Worm (Caenorhabditis elegans) whole organism, late embryonic: Measurements from ENCODE around the gene T26A5.2.

Source experiments
- C08G9.2 ChIP-seq: sonication (generic microtip); optimal IDR thresholded peaks from 2 replicates; lab custom pipeline; 2016; ENCODE audit warnings: mild to moderate bottlenecking, missing genetic modification characterization, moderate library complexity, missing compliant biosample characterization
- K09A11.1 ChIP-seq: sonication (generic microtip); optimal IDR thresholded peaks from 2 replicates; lab custom pipeline; 2017; ENCODE audit warnings: antibody characterized with exemption, mild to moderate bottlenecking, missing genetic modification characterization, missing compliant biosample characterization; ENCODE audit not compliant: insufficient read depth
- T23F11.4 ChIP-seq: fragments of 200-800 bp; sonication (Bioruptor generic); optimal IDR thresholded peaks from 2 replicates; lab custom pipeline; 2018; ENCODE audit warnings: mild to moderate bottlenecking, missing genetic modification characterization, missing compliant biosample characterization
- ahr-1 ChIP-seq: sonication (generic microtip); optimal IDR thresholded peaks from 2 replicates; lab custom pipeline; 2016; ENCODE audit warnings: missing genetic modification characterization, missing compliant biosample characterization
- ama-1 ChIP-seq: fragments of 150-350 bp; optimal IDR thresholded peaks from 2 replicates; lab custom pipeline; 2014
- ceh-19 ChIP-seq: fragments of 200-800 bp; sonication (Bioruptor generic); optimal IDR thresholded peaks from 2 replicates; lab custom pipeline; 2018; ENCODE audit warnings: mild to moderate bottlenecking, missing genetic modification characterization, missing compliant biosample characterization
- ceh-2 ChIP-seq: sonication (generic microtip); optimal IDR thresholded peaks from 2 replicates; lab custom pipeline; 2016; ENCODE audit warnings: missing genotype, missing genetic modification characterization, missing compliant biosample characterization
- ceh-22 ChIP-seq: sonication (generic microtip); optimal IDR thresholded peaks from 2 replicates; lab custom pipeline; 2017; ENCODE audit warnings: missing biosample characterization, missing genetic modification characterization
- ceh-24 ChIP-seq: sonication (generic microtip); optimal IDR thresholded peaks from 2 replicates; lab custom pipeline; 2016; ENCODE audit warnings: mild to moderate bottlenecking, missing genetic modification characterization, missing compliant biosample characterization
- ceh-30 ChIP-seq: fragments of 150-350 bp; optimal IDR thresholded peaks from 2 replicates; lab custom pipeline; 2014; ENCODE audit warnings: missing biosample characterization, missing genetic modification characterization
- ceh-45 ChIP-seq: fragments of 200-800 bp; sonication (Bioruptor generic); IDR thresholded peaks from 2 replicates; pipeline ENCODE4 v1.3.6; 2022; ENCODE audit warnings: missing genetic modification reagents, missing genetic modification characterization, missing compliant biosample characterization
- ceh-48 ChIP-seq: sonication (generic microtip); optimal IDR thresholded peaks from 2 replicates; lab custom pipeline; 2016; ENCODE audit warnings: missing genetic modification characterization, inconsistent platforms, missing compliant biosample characterization
- ceh-6 ChIP-seq: fragments of 200-800 bp; sonication (Bioruptor generic); optimal IDR thresholded peaks from 2 replicates; lab custom pipeline; 2018; ENCODE audit warnings: mild to moderate bottlenecking, missing genetic modification characterization, missing compliant biosample characterization
- ceh-9 ChIP-seq: sonication (generic microtip); optimal IDR thresholded peaks from 2 replicates; lab custom pipeline; 2016; ENCODE audit warnings: mild to moderate bottlenecking, missing genetic modification characterization, inconsistent platforms, missing compliant biosample characterization
- che-1 ChIP-seq: sonication (generic microtip); optimal IDR thresholded peaks from 2 replicates; lab custom pipeline; 2016; ENCODE audit warnings: mild to moderate bottlenecking, missing genetic modification characterization, missing compliant biosample characterization
- elt-2 ChIP-seq: sonication (generic microtip); optimal IDR thresholded peaks from 2 replicates; lab custom pipeline; 2016; ENCODE audit warnings: missing genetic modification reagents, missing genetic modification characterization, missing compliant biosample characterization
- ets-4 ChIP-seq: sonication (generic microtip); optimal IDR thresholded peaks from 2 replicates; lab custom pipeline; 2016; ENCODE audit warnings: missing genetic modification characterization, missing compliant biosample characterization
- eyg-1 ChIP-seq: sonication (generic microtip); optimal IDR thresholded peaks from 2 replicates; lab custom pipeline; 2016; ENCODE audit warnings: missing genotype, missing genetic modification characterization, missing compliant biosample characterization
- fkh-10 ChIP-seq: fragments of 150-350 bp; optimal IDR thresholded peaks from 2 replicates; lab custom pipeline; 2014; ENCODE audit warnings: missing biosample characterization, missing genetic modification reagents, missing genetic modification characterization
- gmeb-2 ChIP-seq: sonication (generic microtip); optimal IDR thresholded peaks from 2 replicates; lab custom pipeline; 2016; ENCODE audit warnings: missing genetic modification characterization, inconsistent platforms, missing compliant biosample characterization
- hlh-13 ChIP-seq: fragments of 200-800 bp; sonication (Bioruptor generic); optimal IDR thresholded peaks from 2 replicates; lab custom pipeline; 2018; ENCODE audit warnings: mild to moderate bottlenecking, missing genetic modification characterization, missing compliant biosample characterization
- hlh-6 ChIP-seq: sonication (generic microtip); optimal IDR thresholded peaks from 2 replicates; lab custom pipeline; 2016; ENCODE audit warnings: missing genotype, missing genetic modification characterization, missing compliant biosample characterization
- hlh-8 ChIP-seq: sonication (generic microtip); optimal IDR thresholded peaks from 2 replicates; lab custom pipeline; 2016; ENCODE audit warnings: missing genotype, missing genetic modification characterization, missing compliant biosample characterization
- lim-6 ChIP-seq: sonication (generic microtip); optimal IDR thresholded peaks from 2 replicates; lab custom pipeline; 2016; ENCODE audit warnings: missing genetic modification characterization, missing compliant biosample characterization
- lin-11 ChIP-seq: fragments of 200-800 bp; sonication (Bioruptor generic); optimal IDR thresholded peaks from 2 replicates; lab custom pipeline; 2018; ENCODE audit warnings: mild to moderate bottlenecking, missing genetic modification characterization, missing compliant biosample characterization
- madf-2 ChIP-seq: sonication (generic microtip); optimal IDR thresholded peaks from 2 replicates; lab custom pipeline; 2017; ENCODE audit warnings: missing genetic modification characterization, missing compliant biosample characterization
- nfya-1 ChIP-seq: sonication (generic microtip); optimal IDR thresholded peaks from 2 replicates; lab custom pipeline; 2017; ENCODE audit warnings: missing genetic modification characterization, mild to moderate bottlenecking, missing compliant biosample characterization, antibody characterized with exemption, moderate library complexity
- nhr-11 ChIP-seq: fragments of 150-350 bp; optimal IDR thresholded peaks from 2 replicates; lab custom pipeline; 2014; ENCODE audit warnings: missing biosample characterization, missing genetic modification characterization
- nhr-232 ChIP-seq: sonication (generic microtip); optimal IDR thresholded peaks from 2 replicates; lab custom pipeline; 2016; ENCODE audit warnings: missing genetic modification characterization, missing compliant biosample characterization
- npax-4 ChIP-seq: sonication (generic microtip); optimal IDR thresholded peaks from 2 replicates; lab custom pipeline; 2016; ENCODE audit warnings: missing genetic modification characterization, missing compliant biosample characterization
- pat-9 ChIP-seq: fragments of 200-800 bp; sonication (Bioruptor generic); optimal IDR thresholded peaks from 2 replicates; lab custom pipeline; 2018; ENCODE audit warnings: mild to moderate bottlenecking, missing genetic modification characterization, moderate library complexity, missing compliant biosample characterization
- pax-1 ChIP-seq: fragments of 150-350 bp; optimal IDR thresholded peaks from 2 replicates; lab custom pipeline; 2014; ENCODE audit warnings: missing biosample characterization, missing genetic modification characterization
- pha-2 ChIP-seq: sonication (generic microtip); optimal IDR thresholded peaks from 2 replicates; lab custom pipeline; 2017; ENCODE audit warnings: mild to moderate bottlenecking, missing genetic modification characterization, missing compliant biosample characterization
- pqm-1 ChIP-seq: sonication (generic microtip); optimal IDR thresholded peaks from 2 replicates; lab custom pipeline; 2016; ENCODE audit warnings: missing genetic modification characterization, missing compliant biosample characterization
- pros-1 ChIP-seq: fragments of 150-350 bp; optimal IDR thresholded peaks from 2 replicates; lab custom pipeline; 2014; ENCODE audit warnings: missing biosample characterization, missing genetic modification reagents, missing genetic modification characterization
- sdc-2 ChIP-seq: sonication (generic microtip); optimal IDR thresholded peaks from 2 replicates; lab custom pipeline; 2016; ENCODE audit warnings: missing genotype, missing genetic modification characterization, missing compliant biosample characterization
- sox-4 ChIP-seq: sonication (generic microtip); optimal IDR thresholded peaks from 2 replicates; lab custom pipeline; 2017; ENCODE audit warnings: mild to moderate bottlenecking, missing genetic modification characterization, inconsistent platforms, missing compliant biosample characterization
- tbx-2 ChIP-seq: sonication (generic microtip); optimal IDR thresholded peaks from 2 replicates; lab custom pipeline; 2016; ENCODE audit warnings: missing genetic modification characterization, missing compliant biosample characterization
- tbx-7 ChIP-seq: sonication (generic microtip); optimal IDR thresholded peaks from 2 replicates; lab custom pipeline; 2016; ENCODE audit warnings: missing genotype, missing genetic modification characterization, missing compliant biosample characterization
- ttx-3 ChIP-seq: sonication (generic microtip); optimal IDR thresholded peaks from 2 replicates; lab custom pipeline; 2016; ENCODE audit warnings: missing genetic modification reagents, missing genetic modification characterization, missing compliant biosample characterization
- unc-3 ChIP-seq, 2 experiments: fragments of 200-800 bp in 1 of 2; sonication (Bioruptor generic) in 1 of 2; sonication (generic microtip) in 1 of 2; conservative IDR thresholded peaks in 1 of 2; optimal IDR thresholded peaks in 1 of 2; 2 replicates each; pipeline versions ENCODE4 v1.3.6 to Lab custom; 2016 to 2022; ENCODE audit warnings: missing compliant biosample characterization in 2 of 2, missing genetic modification characterization in 2 of 2, missing genetic modification reagents in 1 of 2
- unc-55 ChIP-seq: sonication (generic microtip); optimal IDR thresholded peaks from 2 replicates; lab custom pipeline; 2017; ENCODE audit warnings: missing biosample characterization, missing genetic modification reagents, missing genetic modification characterization
- unc-86 ChIP-seq: sonication (generic microtip); optimal IDR thresholded peaks from 2 replicates; lab custom pipeline; 2016; ENCODE audit warnings: missing genetic modification characterization, missing compliant biosample characterization

T26A5.2 gene

ce11 chrIII:6453665-6454064, 13.4 kb upstream of the T26A5.2 start (continued):
- TF ChIP-seq ceh-2 (tag; lab: Kevin White, UChicago) = peak; percentile 45
- TF ChIP-seq hlh-13 (GFP tag; lab: Kevin White, UChicago) = peak; percentile 51
- peak; percentile 26 for TF ChIP-seq lim-6 (tag; lab: Kevin White, UChicago)
- no peak for TF ChIP-seq nhr-11
- TF ChIP-seq tbx-7 (tag; lab: Kevin White, UChicago) = no peak
- peak; percentile 37 for TF ChIP-seq ceh-30 (tag; lab: Kevin White, UChicago)
- TF ChIP-seq fkh-10 (GFP tag; lab: Kevin White, UChicago) = no peak
- peak; percentile 77 for TF ChIP-seq ceh-19 (GFP tag; lab: Kevin White, UChicago)
- peak; percentile 41 for TF ChIP-seq madf-2 (tag; lab: Kevin White, UChicago)
- peak; percentile 28 for TF ChIP-seq nhr-232 (tag; lab: Kevin White, UChicago)
- peak; percentile 22 for TF ChIP-seq che-1
- peak; percentile 11 for TF ChIP-seq hlh-8 (tag; lab: Kevin White, UChicago)
- peak; percentile 8 for TF ChIP-seq ceh-48 (tag; lab: Kevin White, UChicago)
- TF ChIP-seq tbx-2 (tag; lab: Kevin White, UChicago) = peak; percentile 78
- peak; percentile 60 for TF ChIP-seq sox-4 (tag; lab: Kevin White, UChicago)
- peak; percentile 14 for TF ChIP-seq pros-1
- TF ChIP-seq unc-86 (tag; lab: Kevin White, UChicago) = peak; percentile 31
- TF ChIP-seq ama-1 (lab: Kevin White, UChicago) = no peak
- TF ChIP-seq pat-9 (tag; lab: Kevin White, UChicago) = peak; percentile 62
- no peak for TF ChIP-seq ceh-9 (tag; lab: Kevin White, UChicago)
- peak; percentile 55 for TF ChIP-seq sdc-2 (tag; lab: Kevin White, UChicago)
- TF ChIP-seq pax-1 (tag; lab: Kevin White, UChicago) = no peak
- TF ChIP-seq lin-11 = peak; percentile 5
- peak; percentile 32 for TF ChIP-seq pqm-1 (tag; lab: Kevin White, UChicago)
- TF ChIP-seq pha-2 (tag; lab: Kevin White, UChicago) = peak; percentile 17
- peak; percentile 83 for TF ChIP-seq nfya-1 (tag; lab: Kevin White, UChicago)
- no peak for TF ChIP-seq ceh-45
- peak; percentile 80 for TF ChIP-seq elt-2 (tag; lab: Kevin White, UChicago)
- no peak for TF ChIP-seq ceh-24 (tag; lab: Kevin White, UChicago)
- no peak for TF ChIP-seq unc-55 (GFP tag; lab: Kevin White, UChicago)
- no peak for TF ChIP-seq C08G9.2 (tag; lab: Kevin White, UChicago)
- TF ChIP-seq eyg-1 = no peak
- TF ChIP-seq npax-4 (tag; lab: Kevin White, UChicago) = no peak
- TF ChIP-seq ttx-3 = peak; percentile 62
- TF ChIP-seq hlh-6 (tag; lab: Kevin White, UChicago) = no peak
- TF ChIP-seq T23F11.4 = peak; percentile 37
- peak; percentile 31 for TF ChIP-seq ets-4
- TF ChIP-seq ceh-22 = no peak
- peak; percentile 55 for TF ChIP-seq gmeb-2 (tag; lab: Kevin White, UChicago)
- no peak for TF ChIP-seq unc-3 (GFP tag; conservative IDR thresholded peaks at IDR 0.05; lab: Robert Waterston, UW)
- peak; percentile 36 for TF ChIP-seq unc-3 (tag; optimal IDR thresholded peaks at IDR 0.05; lab: Kevin White, UChicago)
- peak; percentile 19 for TF ChIP-seq K09A11.1 (tag; lab: Kevin White, UChicago)
- TF ChIP-seq ahr-1 (tag; lab: Kevin White, UChicago) = no peak
- no peak for TF ChIP-seq ceh-6

- TF ChIP-seq ceh-30 (tag; lab: Kevin White, UChicago) (no peak), pax-1 (tag; lab: Kevin White, UChicago) (no peak), npax-4 (tag; lab: Kevin White, UChicago) (no peak), lim-6 (tag; lab: Kevin White, UChicago) (no peak)
These were observed 12.9 kb upstream of the T26A5.2 start, which contains the start of gene jhdm-1 for ce11 chrIII:6454183-6454582. Gene jhdm-1 (plus strand): TSS chrIII:6454483.
